Worm (Caenorhabditis elegans) whole organism, L2 larva: Measurements from ENCODE around the gene letm-1.

ENCODE experiments used
- ZK546.5 ChIP-seq: sonication (generic microtip); optimal IDR thresholded peaks from 2 replicates; lab custom pipeline; 2017; ENCODE audit warnings: missing biosample characterization, missing genetic modification characterization
- alr-1 ChIP-seq: fragments of 150-350 bp; optimal IDR thresholded peaks from 2 replicates; lab custom pipeline; 2014; ENCODE audit warnings: missing biosample characterization, missing genetic modification characterization
- aly-2 ChIP-seq: fragments of 150-350 bp; optimal IDR thresholded peaks from 2 replicates; lab custom pipeline; 2014; ENCODE audit warnings: missing biosample characterization, missing genetic modification characterization
- blmp-1 ChIP-seq: sonication (generic microtip); optimal IDR thresholded peaks from 2 replicates; lab custom pipeline; 2017; ENCODE audit warnings: missing genetic modification characterization, mild to moderate bottlenecking, missing compliant biosample characterization, antibody characterized with exemption, moderate library complexity; ENCODE audit not compliant: insufficient read depth
- crh-2 ChIP-seq: sonication (generic microtip); optimal IDR thresholded peaks from 2 replicates; lab custom pipeline; 2017; ENCODE audit warnings: missing biosample characterization, missing genetic modification characterization
- dmd-4 ChIP-seq: sonication (generic microtip); optimal IDR thresholded peaks from 2 replicates; lab custom pipeline; 2017; ENCODE audit warnings: missing biosample characterization, missing genetic modification characterization
- nhr-129 ChIP-seq: fragments of 150-350 bp; optimal IDR thresholded peaks from 2 replicates; lab custom pipeline; 2014; ENCODE audit warnings: missing biosample characterization, missing genetic modification characterization
- nhr-6 ChIP-seq: fragments of 150-350 bp; optimal IDR thresholded peaks from 2 replicates; lab custom pipeline; 2014; ENCODE audit warnings: missing biosample characterization, missing genetic modification characterization
- sem-4 ChIP-seq: fragments of 150-350 bp; optimal IDR thresholded peaks from 2 replicates; lab custom pipeline; 2014; ENCODE audit warnings: missing biosample characterization, missing genetic modification reagents, missing genetic modification characterization
- sma-9 ChIP-seq, 2 experiments: fragments of 150-350 bp in 1 of 2; sonication (generic microtip) in 1 of 2; optimal IDR thresholded peaks; 2 replicates each; lab custom pipeline; 2014 to 2016; ENCODE audit warnings: missing genetic modification characterization in 2 of 2, mild to moderate bottlenecking in 1 of 2, missing biosample characterization in 1 of 2, missing compliant biosample characterization in 1 of 2, missing genetic modification reagents in 1 of 2, moderate library complexity in 1 of 2
- unc-55 ChIP-seq: fragments of 150-350 bp; sonication (generic microtip); optimal IDR thresholded peaks from 3 replicates; lab custom pipeline; 2014; ENCODE audit warnings: missing biosample characterization, missing genetic modification reagents, missing genetic modification characterization
- ztf-11 ChIP-seq: sonication (generic microtip); optimal IDR thresholded peaks from 2 replicates; lab custom pipeline; 2017; ENCODE audit warnings: missing biosample characterization, missing genetic modification characterization

letm-1 gene

DNA sequence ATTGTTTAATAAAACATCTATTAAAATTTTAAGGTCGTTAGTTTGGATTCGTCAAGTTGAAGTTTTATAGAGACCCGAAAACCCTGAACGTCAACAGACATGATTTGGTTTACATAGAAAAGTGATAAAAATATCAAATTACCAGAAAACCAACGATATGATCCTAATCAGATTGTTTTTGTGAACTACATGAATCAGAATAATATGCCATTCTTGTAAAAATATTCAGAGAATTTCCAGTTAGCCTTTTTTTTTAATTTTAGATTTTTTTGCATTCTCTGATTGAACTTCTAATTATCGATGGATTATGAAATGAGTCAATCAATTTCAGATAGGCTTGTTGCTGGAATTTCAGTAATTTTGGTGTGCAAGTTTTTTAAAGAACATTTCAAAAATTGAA lies 50.0 kb downstream of the letm-1 start, which contains the start of gene srx-96:
srx-96 (plus strand) TSS at position 301 of the 400 bp plus-strand sequence.
- TF ChIP-seq nhr-6 (tag; lab: Kevin White, UChicago) = no peak
- TF ChIP-seq crh-2 = no peak
- TF ChIP-seq alr-1 (tag; lab: Kevin White, UChicago) = no peak
- TF ChIP-seq sem-4 (tag; lab: Kevin White, UChicago) = no peak
- TF ChIP-seq nhr-129 (tag; lab: Kevin White, UChicago) = no peak
- TF ChIP-seq aly-2 = no peak
- TF ChIP-seq dmd-4 (tag; lab: Kevin White, UChicago) = no peak
- no peak for TF ChIP-seq sma-9 (GFP tag; optimal IDR thresholded peaks at IDR 0.05; lab: Kevin White, UChicago)
- no peak for TF ChIP-seq sma-9 (tag; optimal IDR thresholded peaks at IDR 0.05; lab: Kevin White, UChicago)
- TF ChIP-seq ZK546.5 (tag; lab: Kevin White, UChicago) = no peak
- no peak for TF ChIP-seq unc-55 (GFP tag; lab: Kevin White, UChicago)
- no peak for TF ChIP-seq ztf-11 (tag; lab: Kevin White, UChicago)
- no peak for TF ChIP-seq blmp-1 (tag; lab: Kevin White, UChicago)
